Worm (Caenorhabditis elegans) whole organism, L3 larva: ENCODE results near the gene nsph-4.3.

Source experiments
- R02D3.7 ChIP-seq: fragments of 150-350 bp; optimal IDR thresholded peaks from 2 replicates; lab custom pipeline; 2014; ENCODE audit warnings: missing biosample characterization, missing genetic modification characterization
- ZK546.5 ChIP-seq: sonication (generic microtip); optimal IDR thresholded peaks from 2 replicates; lab custom pipeline; 2017; ENCODE audit warnings: missing biosample characterization, missing genetic modification characterization
- daf-12 ChIP-seq: fragments of 150-350 bp; optimal IDR thresholded peaks from 2 replicates; lab custom pipeline; 2014; ENCODE audit warnings: missing biosample characterization, missing genetic modification reagents, missing genetic modification characterization
- egl-5 ChIP-seq: fragments of 150-350 bp; optimal IDR thresholded peaks from 2 replicates; lab custom pipeline; 2017; ENCODE audit warnings: missing biosample characterization, missing genetic modification reagents, missing genetic modification characterization, inconsistent platforms
- elt-1 ChIP-seq: fragments of 150-350 bp; optimal IDR thresholded peaks from 2 replicates; lab custom pipeline; 2014; ENCODE audit warnings: missing biosample characterization, missing genetic modification characterization
- eor-1 ChIP-seq, 2 experiments: fragments of 150-350 bp; optimal IDR thresholded peaks; 2 replicates each; lab custom pipeline; 2014 to 2018; ENCODE audit warnings: missing biosample characterization in 2 of 2, missing genetic modification characterization in 2 of 2
- fkh-2 ChIP-seq: fragments of 150-350 bp; optimal IDR thresholded peaks from 2 replicates; lab custom pipeline; 2014; ENCODE audit warnings: missing biosample characterization, missing genetic modification reagents, missing genetic modification characterization
- fos-1 ChIP-seq: fragments of 150-350 bp; optimal IDR thresholded peaks from 2 replicates; lab custom pipeline; 2014; ENCODE audit warnings: missing biosample characterization, missing genetic modification characterization
- hmg-11 ChIP-seq: sonication (generic microtip); optimal IDR thresholded peaks from 2 replicates; lab custom pipeline; 2016; ENCODE audit warnings: missing genetic modification characterization, missing compliant biosample characterization
- mml-1 ChIP-seq: fragments of 150-350 bp; sonication (generic microtip); optimal IDR thresholded peaks from 3 replicates; lab custom pipeline; 2014; ENCODE audit warnings: missing biosample characterization, missing genetic modification characterization
- nhr-11 ChIP-seq: fragments of 150-350 bp; optimal IDR thresholded peaks from 2 replicates; lab custom pipeline; 2014; ENCODE audit warnings: missing biosample characterization, missing genetic modification characterization
- nhr-23 ChIP-seq: fragments of 150-350 bp; optimal IDR thresholded peaks from 2 replicates; lab custom pipeline; 2014; ENCODE audit warnings: missing biosample characterization, missing genetic modification reagents, missing genetic modification characterization
- zag-1 ChIP-seq: fragments of 150-350 bp; optimal IDR thresholded peaks from 2 replicates; lab custom pipeline; 2014; ENCODE audit warnings: missing biosample characterization, missing genetic modification characterization
- ztf-4 ChIP-seq: fragments of 150-350 bp; optimal IDR thresholded peaks from 2 replicates; lab custom pipeline; 2014; ENCODE audit warnings: missing biosample characterization, missing genetic modification characterization

The nsph-4.3 gene

ce11 chrIII:7558658-7559057 is 50.4 kb downstream of the nsph-4.3 start:
- TF ChIP-seq ztf-4 (tag; lab: Kevin White, UChicago) (no peak), egl-5 (no peak), mml-1 (no peak), hmg-11 (tag; lab: Kevin White, UChicago) (no peak), fkh-2 (tag; lab: Kevin White, UChicago) (no peak), R02D3.7 (tag; lab: Kevin White, UChicago) (no peak), daf-12 (no peak), eor-1 (tag; optimal IDR thresholded peaks at IDR 0.05; lab: Kevin White, UChicago) (no peak), nhr-23 (tag; lab: Kevin White, UChicago) (no peak), nhr-11 (tag; lab: Kevin White, UChicago) (no peak), zag-1 (tag; lab: Kevin White, UChicago) (no peak), elt-1 (tag; lab: Kevin White, UChicago) (no peak), fos-1 (tag; lab: Kevin White, UChicago) (no peak), ZK546.5 (tag; lab: Kevin White, UChicago) (no peak)
